Worm (Caenorhabditis elegans) whole organism, L3 larva: Measurements from ENCODE around the gene skr-19.

Experiments
- egl-27 ChIP-seq: sonication (generic microtip); optimal IDR thresholded peaks from 4 replicates; lab custom pipeline; 2017; ENCODE audit warnings: missing biosample characterization, missing genetic modification reagents, missing genetic modification characterization
- elt-1 ChIP-seq: fragments of 150-350 bp; optimal IDR thresholded peaks from 2 replicates; lab custom pipeline; 2014; ENCODE audit warnings: missing biosample characterization, missing genetic modification characterization
- fkh-10 ChIP-seq: sonication (generic microtip); optimal IDR thresholded peaks from 2 replicates; lab custom pipeline; 2017; ENCODE audit warnings: missing biosample characterization, missing genetic modification reagents, missing genetic modification characterization
- lin-39 ChIP-seq: fragments of 150-350 bp; optimal IDR thresholded peaks from 2 replicates; lab custom pipeline; 2018; ENCODE audit warnings: missing biosample characterization, missing genetic modification reagents, missing genetic modification characterization
- lsy-12 ChIP-seq: sonication (generic microtip); optimal IDR thresholded peaks from 2 replicates; lab custom pipeline; 2016; ENCODE audit warnings: mild to moderate bottlenecking, missing genetic modification characterization, missing compliant biosample characterization
- mml-1 ChIP-seq: fragments of 150-350 bp; sonication (generic microtip); optimal IDR thresholded peaks from 3 replicates; lab custom pipeline; 2014; ENCODE audit warnings: missing biosample characterization, missing genetic modification characterization
- nhr-28 ChIP-seq: fragments of 150-350 bp; optimal IDR thresholded peaks from 2 replicates; lab custom pipeline; 2014; ENCODE audit warnings: missing biosample characterization, missing genetic modification characterization
- nhr-43 ChIP-seq: sonication (generic microtip); optimal IDR thresholded peaks from 2 replicates; lab custom pipeline; 2016; ENCODE audit warnings: mild to moderate bottlenecking, missing genetic modification characterization, missing compliant biosample characterization; ENCODE audit not compliant: poor library complexity, severe bottlenecking
- pha-4 ChIP-seq: fragments of 150-350 bp; optimal IDR thresholded peaks from 2 replicates; lab custom pipeline; 2014; ENCODE audit warnings: missing biosample characterization, missing genetic modification reagents, missing genetic modification characterization
- sea-2 ChIP-seq: fragments of 150-350 bp; sonication (generic microtip); optimal IDR thresholded peaks from 4 replicates; lab custom pipeline; 2014; ENCODE audit warnings: missing biosample characterization, missing genetic modification reagents, missing genetic modification characterization
- unc-62 ChIP-seq: fragments of 150-350 bp; sonication (generic microtip); optimal IDR thresholded peaks from 4 replicates; lab custom pipeline; 2014; ENCODE audit warnings: missing biosample characterization, missing genetic modification reagents, missing genetic modification characterization
- zag-1 ChIP-seq: fragments of 150-350 bp; optimal IDR thresholded peaks from 2 replicates; lab custom pipeline; 2014; ENCODE audit warnings: missing biosample characterization, missing genetic modification characterization
- ztf-4 ChIP-seq: fragments of 150-350 bp; optimal IDR thresholded peaks from 2 replicates; lab custom pipeline; 2014; ENCODE audit warnings: missing biosample characterization, missing genetic modification characterization

DNA sequence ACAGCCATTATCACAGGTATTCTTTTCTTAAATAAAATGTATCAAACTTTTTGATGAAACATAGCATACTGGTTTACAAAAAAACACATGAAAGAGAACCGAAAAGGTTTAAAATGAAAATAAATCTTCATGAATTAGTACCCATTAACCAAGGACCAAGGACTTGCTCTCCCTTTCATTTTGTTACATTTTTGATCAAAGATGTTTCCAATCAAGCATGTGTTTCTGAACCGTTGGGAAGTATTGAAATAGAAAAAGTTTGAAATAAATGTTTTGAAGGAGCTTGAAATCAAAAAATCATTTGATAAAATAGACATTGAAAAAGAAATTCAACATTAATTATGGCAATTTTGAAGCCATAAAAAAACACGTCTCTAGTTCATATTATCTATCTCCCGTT is 12.0 kb downstream of the skr-19 start:
- TF ChIP-seq sea-2 (GFP tag; lab: Kevin White, UChicago) (no peak), zag-1 (tag; lab: Kevin White, UChicago) (no peak), lsy-12 (tag; lab: Kevin White, UChicago) (no peak), mml-1 (tag; lab: Kevin White, UChicago) (no peak), fkh-10 (GFP tag; lab: Kevin White, UChicago) (no peak), nhr-43 (tag; lab: Kevin White, UChicago) (no peak), lin-39 (tag; lab: Kevin White, UChicago) (no peak), nhr-28 (tag; lab: Kevin White, UChicago) (no peak), ztf-4 (tag; lab: Kevin White, UChicago) (no peak), egl-27 (no peak), unc-62 (no peak), pha-4 (tag; lab: Kevin White, UChicago) (no peak), elt-1 (tag; lab: Kevin White, UChicago) (no peak)
